Fruit fly (Drosophila melanogaster) whole organism, prepupa: ENCODE measurements around the gene mRpL10.

Experiments
- CG10631 ChIP-seq: fragments of 200-800 bp; sonication (Bioruptor generic); optimal IDR thresholded peaks from 2 replicates; lab custom pipeline; 2016; ENCODE audit warnings: missing biosample characterization, missing genetic modification characterization
- CG10669 ChIP-seq: fragments of 200-800 bp; sonication (Bioruptor generic); optimal IDR thresholded peaks from 3 replicates; lab custom pipeline; 2018; ENCODE audit warnings: missing biosample characterization, mild to moderate bottlenecking, missing genetic modification characterization, moderate library complexity
- CG11762 ChIP-seq: fragments of 200-800 bp; sonication (Bioruptor generic); optimal IDR thresholded peaks from 3 replicates; lab custom pipeline; 2016; ENCODE audit warnings: missing biosample characterization, missing genetic modification characterization; ENCODE audit not compliant: insufficient read depth
- CG11902 ChIP-seq: fragments of 200-800 bp; sonication (Bioruptor generic); optimal IDR thresholded peaks from 3 replicates; lab custom pipeline; 2016; ENCODE audit warnings: missing biosample characterization, missing genetic modification characterization
- CG16779 ChIP-seq: fragments of 200-800 bp; sonication (Bioruptor generic); optimal IDR thresholded peaks from 3 replicates; lab custom pipeline; 2017; ENCODE audit warnings: missing biosample characterization, mild to moderate bottlenecking, missing genetic modification characterization
- CG3032 ChIP-seq: fragments of 200-800 bp; optimal IDR thresholded peaks from 2 replicates; lab custom pipeline; 2019; ENCODE audit warnings: missing biosample characterization, mild to moderate bottlenecking, missing genetic modification characterization, moderate library complexity
- CG31627 ChIP-seq: fragments of 200-800 bp; sonication (Bioruptor generic); optimal IDR thresholded peaks from 3 replicates; lab custom pipeline; 2016; ENCODE audit warnings: missing biosample characterization, missing genetic modification characterization
- CG32006 ChIP-seq: fragments of 200-800 bp; sonication (Bioruptor generic); optimal IDR thresholded peaks from 3 replicates; lab custom pipeline; 2017; ENCODE audit warnings: missing biosample characterization, mild to moderate bottlenecking, missing genetic modification characterization
- CG6276 ChIP-seq: fragments of 200-800 bp; sonication (Bioruptor generic); optimal IDR thresholded peaks from 2 replicates; lab custom pipeline; 2017; ENCODE audit warnings: missing biosample characterization, mild to moderate bottlenecking, missing genetic modification characterization
- CG6792 ChIP-seq: fragments of 200-800 bp; sonication (Bioruptor generic); optimal IDR thresholded peaks from 3 replicates; lab custom pipeline; 2016; ENCODE audit warnings: missing biosample characterization, missing genetic modification characterization
- CG6808 ChIP-seq: fragments of 200-800 bp; sonication (Bioruptor generic); optimal IDR thresholded peaks from 3 replicates; lab custom pipeline; 2017; ENCODE audit warnings: missing biosample characterization, missing genetic modification characterization, mild to moderate bottlenecking, moderate library complexity, missing genetic modification reagents
- CG6854 ChIP-seq: fragments of 200-800 bp; sonication (Bioruptor generic); optimal IDR thresholded peaks from 2 replicates; lab custom pipeline; 2017; ENCODE audit warnings: missing biosample characterization, mild to moderate bottlenecking, missing genetic modification characterization
- CG7368 ChIP-seq: fragments of 200-800 bp; sonication (Bioruptor generic); optimal IDR thresholded peaks from 3 replicates; lab custom pipeline; 2016; ENCODE audit warnings: missing biosample characterization, missing genetic modification characterization
- CG8319 ChIP-seq: fragments of 200-800 bp; sonication (Bioruptor generic); optimal IDR thresholded peaks from 3 replicates; lab custom pipeline; 2016; ENCODE audit warnings: missing biosample characterization, missing genetic modification characterization
- CG8632 ChIP-seq: fragments of 200-800 bp; sonication (Bioruptor generic); optimal IDR thresholded peaks from 3 replicates; lab custom pipeline; 2016; ENCODE audit warnings: missing biosample characterization, missing genetic modification characterization
- CG9139 ChIP-seq: fragments of 200-800 bp; sonication (Bioruptor generic); optimal IDR thresholded peaks from 3 replicates; lab custom pipeline; 2017; ENCODE audit warnings: missing biosample characterization, mild to moderate bottlenecking, missing genetic modification characterization
- Eip78C ChIP-seq: fragments of 200-800 bp; sonication (Bioruptor generic); peaks from one replicate; lab custom pipeline; 2016; ENCODE audit warnings: missing biosample characterization, missing genetic modification characterization
- Eip93F ChIP-seq: fragments of 200-800 bp; sonication (Bioruptor generic); optimal IDR thresholded peaks from 2 replicates; lab custom pipeline; 2016; ENCODE audit warnings: missing biosample characterization, mild to moderate bottlenecking, missing genetic modification characterization
- Ets21C ChIP-seq: fragments of 200-800 bp; sonication (Bioruptor generic); optimal IDR thresholded peaks from 3 replicates; lab custom pipeline; 2016; ENCODE audit warnings: missing biosample characterization, missing genetic modification characterization
- Ets96B ChIP-seq: fragments of 200-800 bp; optimal IDR thresholded peaks from 2 replicates; lab custom pipeline; 2019; ENCODE audit warnings: missing biosample characterization, mild to moderate bottlenecking, missing genetic modification characterization, moderate library complexity
- Gug ChIP-seq: fragments of 200-800 bp; sonication (Bioruptor generic); IDR thresholded peaks from 2 replicates; pipeline ENCODE4 v1.3.6; 2022; ENCODE audit warnings: missing biosample characterization, missing genetic modification characterization
- Hr38 ChIP-seq: sonication (Bioruptor generic); optimal IDR thresholded peaks from 2 replicates; lab custom pipeline; 2016; ENCODE audit warnings: missing biosample characterization, missing genetic modification characterization
- Met ChIP-seq: fragments of 200-800 bp; sonication (Bioruptor generic); optimal IDR thresholded peaks from 3 replicates; lab custom pipeline; 2016; ENCODE audit warnings: missing biosample characterization, missing genetic modification characterization
- OdsH ChIP-seq: fragments of 200-800 bp; sonication (Bioruptor generic); optimal IDR thresholded peaks from 3 replicates; lab custom pipeline; 2016; ENCODE audit warnings: missing biosample characterization, missing genetic modification characterization
- Smox ChIP-seq: fragments of 200-800 bp; sonication (Bioruptor generic); optimal IDR thresholded peaks from 3 replicates; lab custom pipeline; 2016; ENCODE audit warnings: missing biosample characterization, missing genetic modification characterization
- Sox14 ChIP-seq: fragments of 200-800 bp; sonication (Bioruptor generic); optimal IDR thresholded peaks from 3 replicates; lab custom pipeline; 2016; ENCODE audit warnings: missing biosample characterization, missing genetic modification characterization
- achi ChIP-seq: fragments of 200-800 bp; sonication (Bioruptor generic); optimal IDR thresholded peaks from 3 replicates; lab custom pipeline; 2016; ENCODE audit warnings: missing biosample characterization, missing genetic modification characterization
- acj6 ChIP-seq: fragments of 200-800 bp; sonication (Bioruptor generic); optimal IDR thresholded peaks from 3 replicates; lab custom pipeline; 2016; ENCODE audit warnings: missing biosample characterization, missing genetic modification characterization
- cyc ChIP-seq: fragments of 200-800 bp; sonication (Bioruptor generic); optimal IDR thresholded peaks from 3 replicates; lab custom pipeline; 2016; ENCODE audit warnings: missing biosample characterization, missing genetic modification characterization
- dac ChIP-seq: fragments of 200-800 bp; sonication (Bioruptor generic); optimal IDR thresholded peaks from 2 replicates; lab custom pipeline; 2017; ENCODE audit warnings: missing biosample characterization, mild to moderate bottlenecking, missing genetic modification characterization
- dsx ChIP-seq: fragments of 200-800 bp; optimal IDR thresholded peaks from 3 replicates; lab custom pipeline; 2019; ENCODE audit warnings: missing biosample characterization, mild to moderate bottlenecking, missing genetic modification characterization, moderate library complexity; ENCODE audit not compliant: poor library complexity, severe bottlenecking
- eg ChIP-seq: fragments of 200-800 bp; sonication (Bioruptor generic); IDR thresholded peaks from 3 replicates; pipeline ENCODE4 v1.3.6; 2022; ENCODE audit warnings: missing biosample characterization, missing genetic modification characterization
- esn ChIP-seq: fragments of 200-800 bp; sonication (Bioruptor generic); optimal IDR thresholded peaks from 2 replicates; lab custom pipeline; 2016; ENCODE audit warnings: missing biosample characterization, mild to moderate bottlenecking, missing genetic modification characterization, moderate library complexity
- fd59A ChIP-seq: fragments of 200-800 bp; sonication (Bioruptor generic); optimal IDR thresholded peaks from 2 replicates; lab custom pipeline; 2017; ENCODE audit warnings: missing biosample characterization, mild to moderate bottlenecking, missing genetic modification characterization, missing genetic modification reagents
- fd85E ChIP-seq: fragments of 200-800 bp; sonication (Bioruptor generic); optimal IDR thresholded peaks from 3 replicates; lab custom pipeline; 2016; ENCODE audit warnings: missing biosample characterization, missing genetic modification characterization
- fkh ChIP-seq: fragments of 200-800 bp; sonication (Bioruptor generic); optimal IDR thresholded peaks from 3 replicates; lab custom pipeline; 2017; ENCODE audit warnings: missing biosample characterization, mild to moderate bottlenecking, missing genetic modification characterization, moderate library complexity
- lz ChIP-seq: fragments of 200-800 bp; sonication (Bioruptor generic); optimal IDR thresholded peaks from 3 replicates; lab custom pipeline; 2016; ENCODE audit warnings: missing biosample characterization, missing genetic modification characterization
- net ChIP-seq: fragments of 200-800 bp; sonication (Bioruptor generic); optimal IDR thresholded peaks from 3 replicates; lab custom pipeline; 2016; ENCODE audit warnings: missing biosample characterization, missing genetic modification characterization
- pdm3 ChIP-seq: fragments of 200-800 bp; sonication (Bioruptor generic); optimal IDR thresholded peaks from 3 replicates; lab custom pipeline; 2016; ENCODE audit warnings: missing biosample characterization, missing genetic modification characterization
- salr ChIP-seq, 2 experiments: fragments of 200-800 bp; sonication (Bioruptor generic); optimal IDR thresholded peaks; 3 replicates each; lab custom pipeline; 2016 to 2018; ENCODE audit warnings: missing biosample characterization in 2 of 2, missing genetic modification characterization in 2 of 2, mild to moderate bottlenecking in 1 of 2
- spab ChIP-seq: fragments of 200-800 bp; sonication (Bioruptor generic); optimal IDR thresholded peaks from 2 replicates; lab custom pipeline; 2017; ENCODE audit warnings: missing biosample characterization, mild to moderate bottlenecking, missing genetic modification characterization, missing genetic modification reagents
- ss ChIP-seq, 2 experiments: fragments of 200-800 bp; sonication (Bioruptor generic); optimal IDR thresholded peaks; 2 replicates in 1 of 2; 3 replicates in 1 of 2; lab custom pipeline; 2017 to 2018; ENCODE audit warnings: mild to moderate bottlenecking in 2 of 2, missing biosample characterization in 2 of 2, missing genetic modification characterization in 2 of 2, moderate library complexity in 1 of 2
- svp ChIP-seq: fragments of 200-800 bp; sonication (Bioruptor generic); peaks from one replicate; lab custom pipeline; 2016; ENCODE audit warnings: missing biosample characterization, missing genetic modification characterization
- topi ChIP-seq: fragments of 200-800 bp; sonication (Bioruptor generic); optimal IDR thresholded peaks from 3 replicates; lab custom pipeline; 2016; ENCODE audit warnings: missing biosample characterization, missing genetic modification characterization
- vri ChIP-seq: fragments of 200-800 bp; sonication (Bioruptor generic); optimal IDR thresholded peaks from 3 replicates; lab custom pipeline; 2016; ENCODE audit warnings: missing biosample characterization, mild to moderate bottlenecking, missing genetic modification characterization

The mRpL10 gene

dm6 chr2L:168270-168901, 35.2 kb upstream of the mRpL10 start (continued):
- no peak for TF ChIP-seq CG10631 (GFP tag; lab: Kevin White, UChicago)
- no peak for TF ChIP-seq topi
- peak; percentile 39 for TF ChIP-seq CG10669
- peak; percentile 76 for TF ChIP-seq CG6808 (GFP tag; lab: Kevin White, UChicago)
- TF ChIP-seq svp (GFP tag; lab: Kevin White, UChicago) = no peak

dm6 chr2L:170383-170782, 33.2 kb upstream of the mRpL10 start:
- TF ChIP-seq CG3032 (tag; lab: Kevin White, UChicago) = no peak
- TF ChIP-seq acj6 = no peak
- peak; percentile 67 for TF ChIP-seq fkh (GFP tag; lab: Kevin White, UChicago)
- TF ChIP-seq vri (GFP tag; lab: Kevin White, UChicago) = peak; percentile 68
- peak; percentile 52 for TF ChIP-seq Eip78C

dm6 chr2L:171499-172250, 31.9 kb upstream of the mRpL10 start:
- TF ChIP-seq pdm3 = peak; percentile 75
- TF ChIP-seq CG10669 = no peak
- TF ChIP-seq eg = no peak; the same call in 2 of the 3 replicates
- TF ChIP-seq Smox = peak; percentile 52
- TF ChIP-seq CG7368 (GFP tag; lab: Kevin White, UChicago) = peak; percentile 21
- no peak for TF ChIP-seq Gug (GFP tag; lab: Robert Waterston, UW)
- TF ChIP-seq salr (GFP tag; optimal IDR thresholded peaks at IDR 0.05; lab: Kevin White, UChicago) = peak in 1 of 2 experiments; percentile 76
- TF ChIP-seq Eip93F = no peak
- peak; percentile 51 for TF ChIP-seq Met (GFP tag; lab: Kevin White, UChicago)
- TF ChIP-seq Ets96B (tag; lab: Kevin White, UChicago) = peak; percentile 37
- peak; percentile 23 for TF ChIP-seq CG11762 (GFP tag; lab: Kevin White, UChicago)
- TF ChIP-seq CG8319 (GFP tag; lab: Kevin White, UChicago) = no peak
- TF ChIP-seq esn (GFP tag; lab: Kevin White, UChicago) = peak; percentile 62
- peak; percentile 45 for TF ChIP-seq lz (GFP tag; lab: Kevin White, UChicago)
- peak; percentile 7 for TF ChIP-seq CG31627 (GFP tag; lab: Kevin White, UChicago)
- TF ChIP-seq Hr38 = no peak
- TF ChIP-seq CG6792 (GFP tag; lab: Kevin White, UChicago) = peak; percentile 49
- peak; percentile 81 for TF ChIP-seq OdsH (GFP tag; lab: Kevin White, UChicago)
- no peak for TF ChIP-seq CG16779 (tag; lab: Kevin White, UChicago)
- peak; percentile 86 for TF ChIP-seq CG32006 (GFP tag; lab: Kevin White, UChicago)
- TF ChIP-seq CG8632 (GFP tag; lab: Kevin White, UChicago) = peak; percentile 34
- TF ChIP-seq CG6854 (GFP tag; lab: Kevin White, UChicago) = peak; percentile 2
- TF ChIP-seq achi (GFP tag; lab: Kevin White, UChicago) = peak; percentile 74
- TF ChIP-seq CG10631 (GFP tag; lab: Kevin White, UChicago) = peak; percentile 51
- TF ChIP-seq CG9139 (GFP tag; lab: Kevin White, UChicago) = peak; percentile 58
- TF ChIP-seq CG6276 (GFP tag; lab: Kevin White, UChicago) = peak; percentile 51
- TF ChIP-seq cyc = peak; percentile 46
- TF ChIP-seq dsx = peak; percentile 53
- peak; percentile 48 for TF ChIP-seq Sox14
- TF ChIP-seq CG6808 (GFP tag; lab: Kevin White, UChicago) = peak; percentile 70
- no peak for TF ChIP-seq fd59A (GFP tag; lab: Kevin White, UChicago)
- TF ChIP-seq fd85E (GFP tag; lab: Kevin White, UChicago) = no peak
- peak; percentile 59 for TF ChIP-seq dac (GFP tag; lab: Kevin White, UChicago)
- TF ChIP-seq net (GFP tag; lab: Kevin White, UChicago) = peak; percentile 59
- TF ChIP-seq fkh (GFP tag; lab: Kevin White, UChicago) = peak; percentile 87
- peak; percentile 26 for TF ChIP-seq CG11902 (GFP tag; lab: Kevin White, UChicago)
- no peak for TF ChIP-seq Ets21C (GFP tag; lab: Kevin White, UChicago)
- peak; percentile 70 for TF ChIP-seq acj6
- peak; percentile 49 for TF ChIP-seq spab (GFP tag; lab: Kevin White, UChicago)
- peak; percentile 74 to 76 for TF ChIP-seq ss (GFP tag; optimal IDR thresholded peaks at IDR 0.05; lab: Kevin White, UChicago)
